Worm (Caenorhabditis elegans) whole organism, young adult: ENCODE data around the gene C56A3.8.

Source experiments
- F57A8.1 ChIP-seq: fragments of 200-800 bp; sonication (Bioruptor generic); optimal IDR thresholded peaks from 2 replicates; lab custom pipeline; 2018; ENCODE audit warnings: mild to moderate bottlenecking, missing genetic modification characterization, moderate library complexity, missing compliant biosample characterization
- T07F8.4 ChIP-seq: sonication (generic microtip); optimal IDR thresholded peaks from 2 replicates; lab custom pipeline; 2016; ENCODE audit warnings: mild to moderate bottlenecking, missing genetic modification characterization, moderate library complexity, missing compliant biosample characterization
- attf-5 ChIP-seq: fragments of 200-800 bp; sonication (Bioruptor generic); optimal IDR thresholded peaks from 2 replicates; lab custom pipeline; 2018; ENCODE audit warnings: mild to moderate bottlenecking, missing genetic modification characterization, missing compliant biosample characterization
- ceh-91 ChIP-seq: fragments of 200-800 bp; sonication (Bioruptor generic); IDR thresholded peaks from 2 replicates; pipeline ENCODE4 v1.3.6; 2022; ENCODE audit warnings: missing genetic modification reagents, missing genetic modification characterization, missing compliant biosample characterization
- fkh-3 ChIP-seq: sonication (generic microtip); optimal IDR thresholded peaks from 2 replicates; lab custom pipeline; 2016; ENCODE audit warnings: mild to moderate bottlenecking, missing genetic modification characterization, missing compliant biosample characterization
- him-1 ChIP-seq: sonication (generic microtip); optimal IDR thresholded peaks from 2 replicates; lab custom pipeline; 2016; ENCODE audit warnings: missing genotype, missing genetic modification reagents, missing genetic modification characterization, missing compliant biosample characterization
- hsf-1 ChIP-seq: fragments of 200-800 bp; sonication (Bioruptor generic); IDR thresholded peaks from 2 replicates; pipeline ENCODE4 v1.3.6; 2022; ENCODE audit warnings: missing genetic modification reagents, missing genetic modification characterization, missing compliant biosample characterization
- pha-4 ChIP-seq: fragments of 150-350 bp; sonication (generic microtip); optimal IDR thresholded peaks from 2 replicates; lab custom pipeline; 2014; ENCODE audit warnings: missing biosample characterization, missing genetic modification reagents, missing genetic modification characterization
- snpc-1.1 ChIP-seq: sonication (generic microtip); optimal IDR thresholded peaks from 2 replicates; lab custom pipeline; 2017; ENCODE audit warnings: missing genetic modification characterization, mild to moderate bottlenecking, missing compliant biosample characterization, antibody characterized with exemption, moderate library complexity, missing genotype, missing genetic modification reagents; ENCODE audit not compliant: insufficient read depth
- snpc-3.4 ChIP-seq: sonication (generic microtip); optimal IDR thresholded peaks from 2 replicates; lab custom pipeline; 2017; ENCODE audit warnings: missing genetic modification characterization, mild to moderate bottlenecking, missing compliant biosample characterization, antibody characterized with exemption, moderate library complexity, missing genotype, missing genetic modification reagents
- snpc-4 ChIP-seq, 5 experiments: fragments of 150-350 bp in 1 of 5; sonication (generic microtip) in 4 of 5; optimal IDR thresholded peaks; 2 replicates each; lab custom pipeline; 2014 to 2018; ENCODE audit warnings: missing genetic modification characterization in 5 of 5, missing biosample characterization in 3 of 5, antibody characterized with exemption in 2 of 5, mild to moderate bottlenecking in 2 of 5, missing compliant biosample characterization in 2 of 5, missing genotype in 2 of 5, moderate library complexity in 2 of 5, missing genetic modification reagents in 1 of 5
- xnd-1 ChIP-seq: sonication (generic microtip); optimal IDR thresholded peaks from 2 replicates; lab custom pipeline; 2016; ENCODE audit warnings: missing genotype, missing genetic modification reagents, missing genetic modification characterization, missing compliant biosample characterization

DNA sequence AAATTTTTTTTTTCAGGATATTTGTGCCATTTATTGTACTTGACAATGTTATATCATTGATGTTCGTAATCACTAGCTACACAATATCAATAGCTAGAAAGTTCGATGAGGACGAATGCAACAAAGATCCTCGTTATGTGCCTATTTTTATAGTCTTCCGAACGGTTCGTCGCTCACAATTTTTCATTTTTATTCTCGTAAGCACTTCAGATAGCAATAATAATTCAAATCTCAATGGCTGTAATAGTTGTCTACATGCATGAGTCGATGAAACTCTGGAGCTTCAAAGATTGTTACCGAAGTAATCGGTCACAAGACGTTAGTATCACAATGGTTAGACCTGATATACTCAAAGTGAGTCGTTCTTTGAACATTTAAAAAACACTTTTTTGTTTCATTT lies 30.9 kb upstream of the C56A3.8 start:
- TF ChIP-seq attf-5 (GFP tag; lab: Kevin White, UChicago) (no peak), xnd-1 (tag; lab: Kevin White, UChicago) (no peak), F57A8.1 (GFP tag; lab: Kevin White, UChicago) (no peak), snpc-4 (GFP tag; optimal IDR thresholded peaks at IDR 0.05; lab: Kevin White, UChicago) (no peak), snpc-4 (tag; optimal IDR thresholded peaks at IDR 0.05; lab: Kevin White, UChicago) (no peak), snpc-1.1 (tag; lab: Kevin White, UChicago) (no peak), him-1 (tag; lab: Kevin White, UChicago) (no peak), snpc-3.4 (tag; lab: Kevin White, UChicago) (no peak), pha-4 (tag; lab: Kevin White, UChicago) (no peak), ceh-91 (GFP tag; lab: Robert Waterston, UW) (no peak), T07F8.4 (no peak), fkh-3 (tag; lab: Kevin White, UChicago) (no peak), hsf-1 (GFP tag; lab: Robert Waterston, UW) (no peak)
